Worm (Caenorhabditis elegans): ENCODE data around the gene srh-129.

- TF ChIP-seq aly-1 (tag; optimal IDR thresholded peaks at IDR 0.05) (no peak), scrt-1 (GFP tag; IDR thresholded peaks at IDR 0.05) (no peak), ama-1 (optimal IDR thresholded peaks at IDR 0.05) (no peak), hmbx-1 (tag; optimal IDR thresholded peaks at IDR 0.05) (no peak)
Measured at ce11 chrV:5119679-5120078, 24.0 kb downstream of the srh-129 start, which contains the start of gene sid-1.

Measured in whole organism, early embryonic.